Fruit fly (Drosophila melanogaster) whole organism, embryonic: ENCODE measurements around the gene robl62A.

ENCODE experiments used
- Adf1 ChIP-seq: fragments of 200-800 bp; sonication (Bioruptor generic); IDR thresholded peaks from 2 replicates; pipeline ENCODE4 v1.3.6; 2022; ENCODE audit warnings: missing biosample characterization, missing genetic modification characterization
- CG10209 ChIP-seq: fragments of 200-800 bp; sonication (Bioruptor generic); optimal IDR thresholded peaks from 3 replicates; lab custom pipeline; 2017; ENCODE audit warnings: missing biosample characterization, mild to moderate bottlenecking, missing genetic modification characterization, missing genetic modification reagents
- CG11504 ChIP-seq: fragments of 200-800 bp; sonication (Bioruptor generic); optimal IDR thresholded peaks from 3 replicates; lab custom pipeline; 2019; ENCODE audit warnings: missing biosample characterization, mild to moderate bottlenecking, missing genetic modification characterization, moderate library complexity
- CG11560 ChIP-seq: fragments of 200-800 bp; sonication (Bioruptor generic); IDR thresholded peaks from 3 replicates; pipeline ENCODE4 v1.3.6; 2022; ENCODE audit warnings: missing biosample characterization, missing genetic modification characterization
- CG11695 ChIP-seq: fragments of 200-800 bp; sonication (Bioruptor generic); IDR thresholded peaks from 3 replicates; pipeline ENCODE4 v1.3.6; 2022; ENCODE audit warnings: missing biosample characterization, missing genetic modification characterization
- CG11696 ChIP-seq: fragments of 200-800 bp; sonication (Bioruptor generic); IDR thresholded peaks from 2 replicates; pipeline ENCODE4 v1.3.6; 2022; ENCODE audit warnings: missing biosample characterization, missing genetic modification characterization
- CG12104 ChIP-seq: fragments of 200-800 bp; sonication (Bioruptor generic); optimal IDR thresholded peaks from 3 replicates; lab custom pipeline; 2016; ENCODE audit warnings: missing biosample characterization, missing genetic modification characterization
- CG12391 ChIP-seq: fragments of 200-800 bp; sonication (Bioruptor generic); optimal IDR thresholded peaks from 3 replicates; lab custom pipeline; 2018; ENCODE audit warnings: missing biosample characterization, mild to moderate bottlenecking, missing genetic modification characterization, moderate library complexity
- CG12659 ChIP-seq: fragments of 200-800 bp; sonication (Bioruptor generic); optimal IDR thresholded peaks from 3 replicates; lab custom pipeline; 2017; ENCODE audit warnings: mild to moderate bottlenecking, missing biosample characterization, missing genetic modification reagents, missing genetic modification characterization
- CG13424 ChIP-seq: fragments of 200-800 bp; sonication (Bioruptor generic); optimal IDR thresholded peaks from 2 replicates; lab custom pipeline; 2019; ENCODE audit warnings: missing biosample characterization, mild to moderate bottlenecking, missing genetic modification characterization, moderate library complexity
- CG13894 ChIP-seq: fragments of 200-800 bp; sonication (Bioruptor generic); optimal IDR thresholded peaks from 3 replicates; lab custom pipeline; 2018; ENCODE audit warnings: missing biosample characterization, mild to moderate bottlenecking, missing genetic modification characterization, moderate library complexity
- CG17186 ChIP-seq: fragments of 200-800 bp; sonication (Bioruptor generic); optimal IDR thresholded peaks from 3 replicates; lab custom pipeline; 2017; ENCODE audit warnings: missing biosample characterization, missing genetic modification reagents, missing genetic modification characterization
- CG17385 ChIP-seq: fragments of 200-800 bp; sonication (Bioruptor generic); optimal IDR thresholded peaks from 3 replicates; lab custom pipeline; 2018; ENCODE audit warnings: missing biosample characterization, mild to moderate bottlenecking, missing genetic modification characterization
- CG18262 ChIP-seq: fragments of 200-800 bp; optimal IDR thresholded peaks from 3 replicates; lab custom pipeline; 2019; ENCODE audit warnings: missing biosample characterization, mild to moderate bottlenecking, missing genetic modification characterization, moderate library complexity
- CG18599 ChIP-seq: fragments of 200-800 bp; sonication (Bioruptor generic); optimal IDR thresholded peaks from 3 replicates; lab custom pipeline; 2017; ENCODE audit warnings: missing biosample characterization, missing genetic modification characterization, mild to moderate bottlenecking, moderate library complexity, missing genetic modification reagents
- CG30431 ChIP-seq: fragments of 200-800 bp; sonication (Bioruptor generic); optimal IDR thresholded peaks from 2 replicates; lab custom pipeline; 2017; ENCODE audit warnings: missing biosample characterization, missing genetic modification characterization
- CG31365 ChIP-seq: fragments of 200-800 bp; sonication (Bioruptor generic); optimal IDR thresholded peaks from 2 replicates; lab custom pipeline; 2018; ENCODE audit warnings: missing biosample characterization, mild to moderate bottlenecking, missing genetic modification characterization
- CG32772 ChIP-seq: fragments of 200-800 bp; sonication (Bioruptor generic); IDR thresholded peaks from 2 replicates; pipeline ENCODE4 v1.3.6; 2022; ENCODE audit warnings: missing biosample characterization, missing genetic modification characterization
- CG33213 ChIP-seq: fragments of 200-800 bp; sonication (Bioruptor generic); optimal IDR thresholded peaks from 3 replicates; lab custom pipeline; 2016; ENCODE audit warnings: missing biosample characterization, missing genetic modification characterization
- CG33557 ChIP-seq: fragments of 200-800 bp; sonication (Bioruptor generic); optimal IDR thresholded peaks from 2 replicates; lab custom pipeline; 2019; ENCODE audit warnings: missing biosample characterization, mild to moderate bottlenecking, missing genetic modification characterization, moderate library complexity
- CG34422 ChIP-seq: fragments of 200-800 bp; sonication (Bioruptor generic); IDR thresholded peaks from 3 replicates; pipeline ENCODE4 v1.3.6; 2022; ENCODE audit warnings: missing biosample characterization, missing genetic modification characterization
- CG4360 ChIP-seq: fragments of 200-800 bp; sonication (Bioruptor generic); IDR thresholded peaks from 2 replicates; pipeline ENCODE4 v1.3.6; 2022; ENCODE audit warnings: missing biosample characterization, missing genetic modification characterization
- CG6854 ChIP-seq: fragments of 200-800 bp; sonication (Bioruptor generic); optimal IDR thresholded peaks from 3 replicates; lab custom pipeline; 2017; ENCODE audit warnings: missing biosample characterization, mild to moderate bottlenecking, missing genetic modification characterization
- CG7745 ChIP-seq: fragments of 200-800 bp; sonication (Bioruptor generic); optimal IDR thresholded peaks from 2 replicates; lab custom pipeline; 2018; ENCODE audit warnings: missing biosample characterization, mild to moderate bottlenecking, missing genetic modification characterization, moderate library complexity
- CG8089 ChIP-seq: fragments of 200-800 bp; sonication (Bioruptor generic); optimal IDR thresholded peaks from 3 replicates; lab custom pipeline; 2016; ENCODE audit warnings: missing biosample characterization, missing genetic modification characterization
- Dll ChIP-seq: fragments of 200-800 bp; sonication (Bioruptor generic); IDR thresholded peaks from 4 replicates; pipeline ENCODE4 v1.3.6; 2022; ENCODE audit warnings: missing biosample characterization, missing genetic modification characterization; ENCODE audit not compliant: partially characterized antibody
- Doc2 ChIP-seq: fragments of 200-800 bp; sonication (Bioruptor generic); IDR thresholded peaks from 2 replicates; pipeline ENCODE4 v1.3.6; 2022; ENCODE audit warnings: missing biosample characterization, missing genetic modification characterization
- Dp ChIP-seq: fragments of 200-800 bp; sonication (Bioruptor generic); optimal IDR thresholded peaks from 2 replicates; lab custom pipeline; 2018; ENCODE audit warnings: missing biosample characterization, mild to moderate bottlenecking, missing genetic modification characterization, moderate library complexity
- Hr39 ChIP-seq: fragments of >200 bp; optimal IDR thresholded peaks from 2 replicates; lab custom pipeline; 2017
- Lpt ChIP-seq: fragments of >200 bp; optimal IDR thresholded peaks from 2 replicates; lab custom pipeline; 2018; ENCODE audit warnings: missing biosample characterization, missing genetic modification characterization
- Oaz ChIP-seq: fragments of 200-800 bp; sonication (Bioruptor generic); IDR thresholded peaks from 2 replicates; pipeline ENCODE4 v1.3.6; 2022; ENCODE audit warnings: missing biosample characterization, missing genetic modification characterization
- Opbp ChIP-seq: fragments of 200-800 bp; sonication (Bioruptor generic); IDR thresholded peaks from 3 replicates; pipeline ENCODE4 v1.3.6; 2022; ENCODE audit warnings: missing biosample characterization, missing genetic modification characterization; ENCODE audit not compliant: partially characterized antibody
- Side ChIP-seq: fragments of 200-800 bp; sonication (Bioruptor generic); optimal IDR thresholded peaks from 2 replicates; lab custom pipeline; 2016; ENCODE audit warnings: missing biosample characterization, missing genetic modification characterization
- Sin3A ChIP-seq: fragments of >200 bp; optimal IDR thresholded peaks from 2 replicates; lab custom pipeline; 2018
- Xbp1 ChIP-seq: fragments of 200-800 bp; sonication (Bioruptor generic); optimal IDR thresholded peaks from 3 replicates; lab custom pipeline; 2016; ENCODE audit warnings: missing biosample characterization, mild to moderate bottlenecking, missing genetic modification characterization
- amos ChIP-seq: fragments of 200-800 bp; sonication (Bioruptor generic); IDR thresholded peaks from 2 replicates; pipeline ENCODE4 v1.3.6; 2022; ENCODE audit warnings: missing biosample characterization, missing genetic modification characterization; ENCODE audit not compliant: partially characterized antibody
- chif ChIP-seq, 2 experiments: fragments of 200-800 bp; sonication (Bioruptor generic); optimal IDR thresholded peaks; 3 replicates each; lab custom pipeline; 2016; ENCODE audit warnings: missing biosample characterization in 2 of 2, missing genetic modification characterization in 2 of 2
- ci ChIP-seq: fragments of 200-800 bp; sonication (Bioruptor generic); IDR thresholded peaks from 3 replicates; pipeline ENCODE4 v1.3.6; 2022; ENCODE audit warnings: missing biosample characterization, missing genetic modification characterization
- dysf ChIP-seq: fragments of 200-800 bp; sonication (Bioruptor generic); IDR thresholded peaks from 3 replicates; pipeline ENCODE4 v1.3.6; 2022; ENCODE audit warnings: missing biosample characterization, missing genetic modification characterization
- ewg ChIP-seq: fragments of 200-800 bp; sonication (Bioruptor generic); optimal IDR thresholded peaks from 3 replicates; lab custom pipeline; 2017; ENCODE audit warnings: mild to moderate bottlenecking, missing biosample characterization, missing genetic modification reagents, missing genetic modification characterization
- grn ChIP-seq: fragments of 200-800 bp; sonication (Bioruptor generic); optimal IDR thresholded peaks from 3 replicates; lab custom pipeline; 2017; ENCODE audit warnings: missing biosample characterization, missing genetic modification characterization
- inv ChIP-seq: fragments of 200-800 bp; sonication (Bioruptor generic); IDR thresholded peaks from 2 replicates; pipeline ENCODE4 v1.3.6; 2022; ENCODE audit warnings: missing biosample characterization, missing genetic modification characterization; ENCODE audit not compliant: partially characterized antibody
- kah ChIP-seq: fragments of 200-800 bp; sonication (Bioruptor generic); optimal IDR thresholded peaks from 2 replicates; lab custom pipeline; 2018; ENCODE audit warnings: missing biosample characterization, mild to moderate bottlenecking, missing genetic modification characterization
- kni ChIP-seq: fragments of 200-800 bp; sonication (Bioruptor generic); optimal IDR thresholded peaks from 3 replicates; lab custom pipeline; 2017; ENCODE audit warnings: mild to moderate bottlenecking, missing biosample characterization, missing genetic modification reagents, missing genetic modification characterization
- org-1 ChIP-seq: fragments of 200-800 bp; sonication (Bioruptor generic); optimal IDR thresholded peaks from 2 replicates; lab custom pipeline; 2017; ENCODE audit warnings: missing biosample characterization, missing genetic modification characterization
- pfk ChIP-seq: fragments of 200-800 bp; sonication (Bioruptor generic); optimal IDR thresholded peaks from 2 replicates; lab custom pipeline; 2018; ENCODE audit warnings: missing biosample characterization, mild to moderate bottlenecking, missing genetic modification characterization, moderate library complexity
- pros ChIP-seq: fragments of 200-800 bp; sonication (Bioruptor generic); optimal IDR thresholded peaks from 3 replicates; lab custom pipeline; 2019; ENCODE audit warnings: missing biosample characterization, mild to moderate bottlenecking, missing genetic modification characterization, moderate library complexity
- ssp ChIP-seq: fragments of 200-800 bp; sonication (Bioruptor generic); IDR thresholded peaks from 2 replicates; pipeline ENCODE4 v1.3.6; 2022; ENCODE audit warnings: missing biosample characterization, missing genetic modification characterization
- sug ChIP-seq: fragments of 200-800 bp; optimal IDR thresholded peaks from 2 replicates; lab custom pipeline; 2019; ENCODE audit warnings: missing biosample characterization, mild to moderate bottlenecking, missing genetic modification characterization, moderate library complexity
- toy ChIP-seq: fragments of 200-800 bp; sonication (Bioruptor generic); IDR thresholded peaks from 2 replicates; pipeline ENCODE4 v1.3.6; 2022; ENCODE audit warnings: missing biosample characterization, missing genetic modification characterization
- trh ChIP-seq: fragments of 200-800 bp; sonication (Bioruptor generic); optimal IDR thresholded peaks from 2 replicates; lab custom pipeline; 2016; ENCODE audit warnings: missing biosample characterization, missing genetic modification characterization
- vfl ChIP-seq: fragments of 200-800 bp; sonication (Bioruptor generic); optimal IDR thresholded peaks from 2 replicates; lab custom pipeline; 2016; ENCODE audit warnings: missing biosample characterization, missing genetic modification characterization

Gene robl62A

DNA sequence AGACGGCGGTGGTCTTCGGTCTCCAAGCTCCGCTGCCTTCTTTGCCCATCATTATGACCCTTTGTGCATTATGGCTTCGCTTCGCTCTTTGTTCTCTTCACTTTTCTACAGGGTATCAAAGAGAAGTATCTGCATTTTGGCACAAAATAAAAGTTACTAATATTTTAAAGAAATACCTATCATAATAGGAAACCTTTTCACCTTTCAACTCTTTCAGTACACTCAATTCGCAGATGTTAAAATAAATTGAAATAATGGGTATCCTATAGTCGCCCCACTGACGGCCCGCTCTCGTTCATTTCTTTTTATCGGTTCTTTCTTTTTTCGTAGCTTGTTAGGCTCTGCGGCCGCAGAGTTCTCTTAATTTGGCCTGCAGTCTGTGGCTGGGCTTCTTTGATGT lies 34.5 kb upstream of the robl62A start (continued):
- peak; percentile 88 for TF ChIP-seq CG30431 (GFP tag; lab: Kevin White, UChicago)
- TF ChIP-seq CG13894 (tag; lab: Kevin White, UChicago): no peak
- no peak for TF ChIP-seq sug
- TF ChIP-seq CG34422 (GFP tag; lab: Robert Waterston, UW): peak; percentile 90
- TF ChIP-seq CG33557 (GFP tag; lab: Kevin White, UChicago): peak; percentile 97
- peak; percentile 82 for TF ChIP-seq ssp (GFP tag; lab: Robert Waterston, UW)
- peak; percentile 78 for TF ChIP-seq ewg
- peak; percentile 69 for TF ChIP-seq CG11696 (GFP tag; lab: Robert Waterston, UW)
- no peak for TF ChIP-seq Doc2 (GFP tag; lab: Robert Waterston, UW)
- peak; percentile 80 for TF ChIP-seq CG11504 (tag; lab: Kevin White, UChicago)
- TF ChIP-seq inv (GFP tag; lab: Robert Waterston, UW): no peak
- no peak for TF ChIP-seq Dp (GFP tag; lab: Kevin White, UChicago)
- peak; percentile 67 for TF ChIP-seq trh
- TF ChIP-seq CG18599 (GFP tag; lab: Kevin White, UChicago): peak; percentile 45
- TF ChIP-seq grn (GFP tag; lab: Kevin White, UChicago): peak; percentile 31
- peak; percentile 74 for TF ChIP-seq Side (GFP tag; lab: Kevin White, UChicago)
- TF ChIP-seq CG6854: no peak
- TF ChIP-seq Sin3A (lab: Kevin White, UChicago): no peak
- no peak for TF ChIP-seq vfl (GFP tag; lab: Kevin White, UChicago)
- peak; percentile 78 for TF ChIP-seq CG8089 (GFP tag; lab: Kevin White, UChicago)
- TF ChIP-seq CG17186: peak; percentile 7
- peak; percentile 42 for TF ChIP-seq pros (GFP tag; lab: Kevin White, UChicago)
- peak; percentile 89 for TF ChIP-seq CG13424 (tag; lab: Kevin White, UChicago)
- TF ChIP-seq ci: peak; percentile 94
- TF ChIP-seq pfk (GFP tag; lab: Kevin White, UChicago): no peak
- TF ChIP-seq dysf (GFP tag; lab: Robert Waterston, UW): peak; percentile 83
- TF ChIP-seq Dll: no peak
- peak; percentile 96 for TF ChIP-seq CG18262 (tag; lab: Kevin White, UChicago)
- TF ChIP-seq toy (GFP tag; lab: Robert Waterston, UW): no peak
- peak; percentile 80 for TF ChIP-seq CG4360 (GFP tag; lab: Robert Waterston, UW)
- TF ChIP-seq Xbp1 (GFP tag; lab: Kevin White, UChicago): peak; percentile 88
- peak; percentile 84 for TF ChIP-seq CG7745 (tag; lab: Kevin White, UChicago)
- peak; percentile 79 for TF ChIP-seq CG17385 (GFP tag; lab: Kevin White, UChicago)
- peak; percentile 43 for TF ChIP-seq org-1 (GFP tag; lab: Kevin White, UChicago)
- TF ChIP-seq CG32772 (GFP tag; lab: Robert Waterston, UW): peak; percentile 90
- peak; percentile 79; the same call in 2 of the 3 replicates for TF ChIP-seq CG11695 (GFP tag; lab: Robert Waterston, UW)
- no peak for TF ChIP-seq amos (GFP tag; lab: Robert Waterston, UW)
- no peak for TF ChIP-seq Hr39
- no peak for TF ChIP-seq CG31365 (tag; lab: Kevin White, UChicago)
- TF ChIP-seq Oaz (GFP tag; lab: Robert Waterston, UW): no peak
- no peak for TF ChIP-seq Lpt (GFP tag; lab: Kevin White, UChicago)
- no peak for TF ChIP-seq Opbp (GFP tag; lab: Robert Waterston, UW)
- peak; percentile 92 to 95 for TF ChIP-seq chif (GFP tag; optimal IDR thresholded peaks at IDR 0.05; lab: Kevin White, UChicago)
- peak; percentile 48 for TF ChIP-seq CG12659 (GFP tag; lab: Kevin White, UChicago)
- TF ChIP-seq CG10209 (GFP tag; lab: Kevin White, UChicago): peak; percentile 79
- TF ChIP-seq CG12391 (tag; lab: Kevin White, UChicago): peak; percentile 93
- TF ChIP-seq CG12104 (GFP tag; lab: Kevin White, UChicago): peak; percentile 65
- TF ChIP-seq Adf1 (GFP tag; lab: Robert Waterston, UW): no peak
- no peak for TF ChIP-seq CG11560 (tag; lab: Robert Waterston, UW)
- peak; percentile 67 for TF ChIP-seq kni (GFP tag; lab: Kevin White, UChicago)
- TF ChIP-seq kah: peak; percentile 31
- TF ChIP-seq CG33213 (GFP tag; lab: Kevin White, UChicago): peak; percentile 64
